Fruit fly (Drosophila melanogaster) whole organism, adult: ENCODE results near the gene Spn.

Experiments
- CG11617 ChIP-seq: fragments of 200-800 bp; sonication (Bioruptor generic); optimal IDR thresholded peaks from 2 replicates; lab custom pipeline; 2017; ENCODE audit warnings: mild to moderate bottlenecking, missing biosample characterization, missing genetic modification reagents, missing genetic modification characterization
- CG12768 ChIP-seq: fragments of 200-800 bp; sonication (Bioruptor generic); optimal IDR thresholded peaks from 2 replicates; lab custom pipeline; 2017; ENCODE audit warnings: missing biosample characterization, missing genetic modification characterization, mild to moderate bottlenecking, moderate library complexity, missing genetic modification reagents
- CG14711 ChIP-seq: fragments of 200-800 bp; sonication (Bioruptor generic); optimal IDR thresholded peaks from 2 replicates; lab custom pipeline; 2018; ENCODE audit warnings: missing biosample characterization, mild to moderate bottlenecking, missing genetic modification characterization, moderate library complexity
- CG1620 ChIP-seq: fragments of 200-800 bp; sonication (Bioruptor generic); optimal IDR thresholded peaks from 2 replicates; lab custom pipeline; 2016; ENCODE audit warnings: missing biosample characterization, missing genetic modification characterization
- CG33017 ChIP-seq: fragments of 200-800 bp; sonication (Bioruptor generic); optimal IDR thresholded peaks from 2 replicates; lab custom pipeline; 2018; ENCODE audit warnings: missing biosample characterization, mild to moderate bottlenecking, missing genetic modification characterization, moderate library complexity
- CG5204 ChIP-seq: fragments of 200-800 bp; sonication (Bioruptor generic); optimal IDR thresholded peaks from 2 replicates; lab custom pipeline; 2016; ENCODE audit warnings: missing biosample characterization, missing genetic modification characterization
- CG7045 ChIP-seq: fragments of 200-800 bp; sonication (Bioruptor generic); optimal IDR thresholded peaks from 2 replicates; lab custom pipeline; 2017; ENCODE audit warnings: missing biosample characterization, mild to moderate bottlenecking, missing genetic modification characterization
- CG7101 ChIP-seq: fragments of 200-800 bp; sonication (Bioruptor generic); optimal IDR thresholded peaks from 2 replicates; lab custom pipeline; 2018; ENCODE audit warnings: missing biosample characterization, mild to moderate bottlenecking, missing genetic modification characterization, moderate library complexity
- Clk ChIP-seq: fragments of 200-800 bp; sonication (Bioruptor generic); optimal IDR thresholded peaks from 2 replicates; lab custom pipeline; 2017; ENCODE audit warnings: missing biosample characterization, missing genetic modification characterization
- Crg-1 ChIP-seq: fragments of 200-800 bp; sonication (Bioruptor generic); optimal IDR thresholded peaks from 2 replicates; lab custom pipeline; 2016; ENCODE audit warnings: missing biosample characterization, missing genetic modification characterization
- Hr96 ChIP-seq: fragments of 200-800 bp; sonication (Bioruptor generic); optimal IDR thresholded peaks from 2 replicates; lab custom pipeline; 2016; ENCODE audit warnings: missing biosample characterization, missing genetic modification characterization
- Mnt ChIP-seq: fragments of 200-800 bp; sonication (Bioruptor generic); optimal IDR thresholded peaks from 2 replicates; lab custom pipeline; 2016; ENCODE audit warnings: missing biosample characterization, mild to moderate bottlenecking, missing genetic modification characterization
- bab1 ChIP-seq: fragments of 200-800 bp; sonication (Bioruptor generic); optimal IDR thresholded peaks from 3 replicates; lab custom pipeline; 2019; ENCODE audit warnings: missing biosample characterization, mild to moderate bottlenecking, missing genetic modification characterization, moderate library complexity
- cic ChIP-seq: fragments of 200-800 bp; sonication (Bioruptor generic); optimal IDR thresholded peaks from 2 replicates; lab custom pipeline; 2017; ENCODE audit warnings: missing biosample characterization, mild to moderate bottlenecking, missing genetic modification characterization, moderate library complexity
- cnc ChIP-seq, 2 experiments: fragments of >200 bp; optimal IDR thresholded peaks; 2 replicates each; lab custom pipeline; 2017
- kay ChIP-seq: fragments of 200-800 bp; sonication (Bioruptor generic); peaks from one replicate; lab custom pipeline; 2016; ENCODE audit warnings: missing biosample characterization, missing genetic modification characterization, borderline replicate concordance
- ovo ChIP-seq: fragments of 200-800 bp; sonication (Bioruptor generic); optimal IDR thresholded peaks from 2 replicates; lab custom pipeline; 2016; ENCODE audit warnings: missing biosample characterization, missing genetic modification characterization
- pad ChIP-seq: fragments of 200-800 bp; sonication (Bioruptor generic); optimal IDR thresholded peaks from 3 replicates; lab custom pipeline; 2017; ENCODE audit warnings: missing biosample characterization, missing genetic modification characterization, mild to moderate bottlenecking, moderate library complexity, missing genetic modification reagents
- tj ChIP-seq: fragments of 200-800 bp; sonication (Bioruptor generic); optimal IDR thresholded peaks from 3 replicates; lab custom pipeline; 2017; ENCODE audit warnings: missing biosample characterization, mild to moderate bottlenecking, missing genetic modification characterization, moderate library complexity
- toe ChIP-seq: fragments of 200-800 bp; sonication (Bioruptor generic); optimal IDR thresholded peaks from 2 replicates; lab custom pipeline; 2016; ENCODE audit warnings: missing biosample characterization, missing genetic modification characterization

Spn gene

dm6 chr3L:2574716-2575115, 20.6 kb upstream of the Spn start:
- TF ChIP-seq tj (GFP tag; lab: Kevin White, UChicago) (peak; percentile 94), CG7101 (tag; lab: Kevin White, UChicago) (no peak)

dm6 chr3L:2572907-2573591, 19.0 kb upstream of the Spn start:
- TF ChIP-seq CG14711 (no peak), Hr96 (no peak), Crg-1 (GFP tag; lab: Kevin White, UChicago) (peak; percentile 13), CG1620 (GFP tag; lab: Kevin White, UChicago) (no peak), CG11617 (GFP tag; lab: Kevin White, UChicago) (peak; percentile 0), CG33017 (tag; lab: Kevin White, UChicago) (peak; percentile 27), cic (GFP tag; lab: Kevin White, UChicago) (peak; percentile 69), kay (GFP tag; lab: Kevin White, UChicago) (peak; percentile 98)

dm6 chr3L:2571975-2572374, 17.9 kb upstream of the Spn start:
- TF ChIP-seq CG7045 (GFP tag; lab: Kevin White, UChicago), result peak; percentile 62
- TF ChIP-seq Clk (GFP tag; lab: Kevin White, UChicago), result no peak
- no peak for TF ChIP-seq pad (GFP tag; lab: Kevin White, UChicago)
- TF ChIP-seq CG12768 (GFP tag; lab: Kevin White, UChicago), result peak; percentile 80
- peak; percentile 33 for TF ChIP-seq CG14711
- no peak for TF ChIP-seq Hr96
- TF ChIP-seq bab1 (GFP tag; lab: Kevin White, UChicago), result no peak
- TF ChIP-seq CG33017 (tag; lab: Kevin White, UChicago), result no peak
- no peak for TF ChIP-seq toe (GFP tag; lab: Kevin White, UChicago)
- TF ChIP-seq kay (GFP tag; lab: Kevin White, UChicago), result no peak
- no peak for TF ChIP-seq Mnt (GFP tag; lab: Kevin White, UChicago)
- TF ChIP-seq CG7101 (tag; lab: Kevin White, UChicago), result peak; percentile 27
- no peak for TF ChIP-seq cnc (optimal IDR thresholded peaks at IDR 0.05; lab: Kevin White, UChicago)
- no peak for TF ChIP-seq tj (GFP tag; lab: Kevin White, UChicago)
- no peak for TF ChIP-seq CG5204
- TF ChIP-seq CG11617 (GFP tag; lab: Kevin White, UChicago), result no peak
- TF ChIP-seq Crg-1 (GFP tag; lab: Kevin White, UChicago), result no peak
- TF ChIP-seq ovo (GFP tag; lab: Kevin White, UChicago), result no peak
- TF ChIP-seq CG1620 (GFP tag; lab: Kevin White, UChicago), result no peak
- TF ChIP-seq cic (GFP tag; lab: Kevin White, UChicago), result no peak

dm6 chr3L:2570269-2570723, 16.2 kb upstream of the Spn start:
- peak; percentile 80 for TF ChIP-seq CG11617 (GFP tag; lab: Kevin White, UChicago)
- peak; percentile 65 for TF ChIP-seq Hr96
- TF ChIP-seq CG7045 (GFP tag; lab: Kevin White, UChicago), result peak; percentile 56
- TF ChIP-seq CG33017 (tag; lab: Kevin White, UChicago), result peak; percentile 81
- TF ChIP-seq tj (GFP tag; lab: Kevin White, UChicago), result peak; percentile 97
- no peak for TF ChIP-seq ovo (GFP tag; lab: Kevin White, UChicago)
- TF ChIP-seq kay (GFP tag; lab: Kevin White, UChicago), result no peak
- no peak for TF ChIP-seq cnc (optimal IDR thresholded peaks at IDR 0.05; lab: Kevin White, UChicago)
- TF ChIP-seq CG12768 (GFP tag; lab: Kevin White, UChicago), result peak; percentile 19
- no peak for TF ChIP-seq CG5204
- TF ChIP-seq CG14711, result peak; percentile 84
- TF ChIP-seq pad (GFP tag; lab: Kevin White, UChicago), result peak; percentile 43
- TF ChIP-seq toe (GFP tag; lab: Kevin White, UChicago), result no peak
- peak; percentile 56 for TF ChIP-seq Mnt (GFP tag; lab: Kevin White, UChicago)
- no peak for TF ChIP-seq cic (GFP tag; lab: Kevin White, UChicago)
- TF ChIP-seq bab1 (GFP tag; lab: Kevin White, UChicago), result peak; percentile 88
- peak; percentile 41 for TF ChIP-seq Crg-1 (GFP tag; lab: Kevin White, UChicago)
- peak; percentile 31 for TF ChIP-seq CG1620 (GFP tag; lab: Kevin White, UChicago)
- TF ChIP-seq CG7101 (tag; lab: Kevin White, UChicago), result peak; percentile 92
- no peak for TF ChIP-seq Clk (GFP tag; lab: Kevin White, UChicago)

- TF ChIP-seq tj (GFP tag; lab: Kevin White, UChicago) (peak; percentile 5), bab1 (GFP tag; lab: Kevin White, UChicago) (no peak)
Observed at dm6 chr3L:2568274-2568673, 14.2 kb upstream of the Spn start.

dm6 chr3L:2567050-2567609, 13.0 kb upstream of the Spn start:
- no peak for TF ChIP-seq Mnt (GFP tag; lab: Kevin White, UChicago)
